Worm (Caenorhabditis elegans) whole organism, early embryonic: Measurements from ENCODE around the gene twk-20.

ENCODE experiments used
- B0310.2 ChIP-seq: sonication (generic microtip); optimal IDR thresholded peaks from 2 replicates; lab custom pipeline; 2016; ENCODE audit warnings: mild to moderate bottlenecking, missing genetic modification characterization, missing compliant biosample characterization
- F13C5.2 ChIP-seq: sonication (generic microtip); optimal IDR thresholded peaks from 2 replicates; lab custom pipeline; 2017; ENCODE audit warnings: mild to moderate bottlenecking, missing genetic modification characterization, inconsistent platforms, missing compliant biosample characterization
- aly-1 ChIP-seq: sonication (generic microtip); optimal IDR thresholded peaks from 2 replicates; lab custom pipeline; 2016; ENCODE audit warnings: missing genetic modification characterization, missing compliant biosample characterization
- ama-1 ChIP-seq: fragments of 150-350 bp; optimal IDR thresholded peaks from 2 replicates; lab custom pipeline; 2014
- ceh-13 ChIP-seq: fragments of 200-800 bp; sonication (Bioruptor generic); optimal IDR thresholded peaks from 2 replicates; lab custom pipeline; 2018; ENCODE audit warnings: mild to moderate bottlenecking, missing genetic modification characterization, missing compliant biosample characterization
- ceh-36 ChIP-seq: sonication (generic microtip); optimal IDR thresholded peaks from 2 replicates; lab custom pipeline; 2016; ENCODE audit warnings: missing genetic modification characterization, inconsistent platforms, missing compliant biosample characterization
- ets-7 ChIP-seq: sonication (generic microtip); optimal IDR thresholded peaks from 2 replicates; lab custom pipeline; 2016; ENCODE audit warnings: missing genotype, missing genetic modification characterization, missing compliant biosample characterization
- flt-1 ChIP-seq: fragments of 200-800 bp; sonication (Bioruptor generic); IDR thresholded peaks from 2 replicates; pipeline ENCODE4 v1.3.6; 2022; ENCODE audit warnings: missing genetic modification characterization, missing compliant biosample characterization
- hmbx-1 ChIP-seq: sonication (generic microtip); optimal IDR thresholded peaks from 2 replicates; lab custom pipeline; 2016; ENCODE audit warnings: mild to moderate bottlenecking, missing genetic modification characterization, missing compliant biosample characterization
- hmg-4 ChIP-seq: fragments of 200-800 bp; sonication (Bioruptor generic); optimal IDR thresholded peaks from 2 replicates; lab custom pipeline; 2018; ENCODE audit warnings: mild to moderate bottlenecking, missing genetic modification characterization, missing compliant biosample characterization
- hnd-1 ChIP-seq: sonication (generic microtip); optimal IDR thresholded peaks from 2 replicates; lab custom pipeline; 2016; ENCODE audit warnings: missing genetic modification characterization, missing compliant biosample characterization
- pes-1 ChIP-seq: fragments of 200-800 bp; sonication (Bioruptor generic); IDR thresholded peaks from 2 replicates; pipeline ENCODE4 v1.3.6; 2022; ENCODE audit warnings: missing genetic modification reagents, missing genetic modification characterization, missing compliant biosample characterization
- scrt-1 ChIP-seq: fragments of 200-800 bp; sonication (Bioruptor generic); IDR thresholded peaks from 2 replicates; pipeline ENCODE4 v1.3.6; 2022; ENCODE audit warnings: missing genetic modification characterization, missing compliant biosample characterization
- tbx-11 ChIP-seq: fragments of 200-800 bp; sonication (Bioruptor generic); IDR thresholded peaks from 2 replicates; pipeline ENCODE4 v1.3.6; 2022; ENCODE audit warnings: missing genetic modification characterization, missing compliant biosample characterization
- tbx-37 ChIP-seq: fragments of 200-800 bp; sonication (Bioruptor generic); conservative IDR thresholded peaks from 2 replicates; pipeline ENCODE4 v1.3.6; 2022; ENCODE audit warnings: missing genetic modification reagents, missing genetic modification characterization, missing compliant biosample characterization
- tra-4 ChIP-seq: sonication (generic microtip); optimal IDR thresholded peaks from 2 replicates; lab custom pipeline; 2017; ENCODE audit warnings: missing genetic modification characterization, missing compliant biosample characterization

twk-20 gene

DNA sequence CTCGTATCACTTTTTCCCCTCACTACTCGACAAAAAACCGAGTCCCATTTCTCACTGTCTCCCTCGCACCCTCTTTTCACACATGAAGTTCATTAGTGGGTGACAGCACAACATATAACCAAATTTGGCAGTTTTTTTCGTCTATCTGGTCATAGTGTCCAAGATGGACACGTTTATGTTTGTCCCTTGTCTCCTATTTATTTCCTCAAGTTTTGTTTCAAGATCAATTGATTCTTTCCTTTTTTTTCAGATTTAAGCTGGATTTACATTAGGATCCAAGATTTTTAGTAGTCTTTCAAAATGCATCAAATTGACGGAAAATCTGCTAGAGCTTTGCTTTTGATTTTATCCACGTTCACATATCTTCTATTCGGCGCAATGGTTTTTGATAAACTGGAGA is at the start of gene twk-20:
Gene twk-20 (plus strand): TSS at position 301 of the 400 bp plus-strand sequence.
- TF ChIP-seq pes-1 (GFP tag; lab: Robert Waterston, UW) (no peak), hmbx-1 (no peak), hnd-1 (no peak), B0310.2 (tag; lab: Kevin White, UChicago) (no peak), flt-1 (GFP tag; lab: Robert Waterston, UW) (no peak), tbx-11 (GFP tag; lab: Robert Waterston, UW) (no peak), ama-1 (lab: Kevin White, UChicago) (no peak), hmg-4 (GFP tag; lab: Kevin White, UChicago) (no peak), F13C5.2 (tag; lab: Kevin White, UChicago) (no peak), ets-7 (no peak)

DNA sequence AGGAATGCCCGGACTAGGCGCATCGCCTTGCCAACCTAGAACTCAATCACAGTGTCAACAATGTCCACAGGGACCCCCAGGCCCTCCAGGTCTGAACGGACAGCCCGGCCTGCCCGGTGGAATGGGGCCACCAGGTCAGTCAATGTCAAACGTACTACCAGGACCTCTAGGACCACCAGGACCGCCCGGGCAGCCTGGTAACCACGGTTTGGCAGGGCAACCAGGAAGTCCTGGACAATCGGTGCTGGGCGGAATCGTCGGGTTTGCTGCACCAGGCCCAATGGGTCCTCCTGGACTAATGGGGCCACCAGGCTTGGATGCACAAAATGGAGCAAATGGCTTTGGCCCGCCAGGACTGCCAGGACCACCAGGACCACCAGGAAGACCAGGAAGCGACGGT is 49.0 kb upstream of the twk-20 start:
- TF ChIP-seq F13C5.2 (tag; lab: Kevin White, UChicago) (no peak), tbx-37 (GFP tag; lab: Robert Waterston, UW) (no peak), aly-1 (peak; percentile 5)

DNA sequence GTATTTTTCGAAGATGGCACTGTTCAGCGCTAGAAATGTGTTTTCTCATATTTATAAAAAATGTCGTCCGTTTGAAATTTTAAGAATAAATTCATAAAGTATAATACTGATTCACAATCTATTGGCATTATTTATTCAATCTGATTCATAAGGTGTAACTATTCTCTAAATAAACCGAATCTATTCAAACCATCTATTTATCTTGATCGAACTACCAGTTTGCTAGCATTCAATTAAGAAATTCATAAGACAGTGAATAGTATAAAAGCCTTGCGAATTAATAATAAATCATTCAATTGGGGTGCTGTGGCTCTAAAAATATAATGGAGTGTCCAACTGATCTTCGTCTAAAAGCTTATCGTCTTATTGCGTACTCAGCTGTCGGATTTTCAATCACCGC is 48.5 kb upstream of the twk-20 start, which contains the start of gene col-44:
Gene col-44 (plus strand): TSS at position 301 of the 400 bp plus-strand sequence.
- no peak for TF ChIP-seq ceh-36 (tag; lab: Kevin White, UChicago)
- TF ChIP-seq tra-4 (tag; lab: Kevin White, UChicago), result no peak

ce11 chrX:13591953-13592352 is 47.7 kb upstream of the twk-20 start:
- TF ChIP-seq ets-7, result no peak
- 0 out of 2 replicates have a peak, but pooled peaks have one; percentile 7 for TF ChIP-seq scrt-1
- TF ChIP-seq aly-1, result peak; percentile 49

DNA sequence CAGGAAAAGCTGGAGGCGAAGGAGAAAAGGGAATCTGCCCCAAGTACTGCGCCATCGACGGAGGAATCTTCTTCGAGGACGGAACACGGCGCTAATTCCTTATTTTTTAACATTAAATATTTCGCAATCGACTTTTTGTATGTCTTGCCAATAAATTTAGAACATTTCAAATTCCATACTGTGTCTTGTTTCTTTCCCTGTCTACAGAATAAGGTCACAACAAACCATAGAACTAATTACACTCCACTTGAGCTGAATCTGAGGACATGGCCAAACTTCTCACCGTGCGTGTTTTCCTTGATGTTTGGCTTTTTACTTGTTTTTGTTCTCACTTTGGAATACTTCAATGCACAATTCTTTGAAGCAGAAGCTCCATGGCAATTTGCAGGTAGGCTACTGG is 47.3 kb upstream of the twk-20 start, which contains the start of gene F54B11.4:
Gene F54B11.4 (plus strand): TSS at position 301 of the 400 bp plus-strand sequence.
- TF ChIP-seq B0310.2 (tag; lab: Kevin White, UChicago) (no peak), hmg-4 (GFP tag; lab: Kevin White, UChicago) (no peak), tbx-11 (GFP tag; lab: Robert Waterston, UW) (no peak), tbx-37 (GFP tag; lab: Robert Waterston, UW) (no peak), ets-7 (no peak), scrt-1 (no peak), ceh-13 (GFP tag; lab: Kevin White, UChicago) (no peak), tra-4 (tag; lab: Kevin White, UChicago) (no peak), flt-1 (GFP tag; lab: Robert Waterston, UW) (no peak), hnd-1 (no peak), ceh-36 (tag; lab: Kevin White, UChicago) (no peak), aly-1 (no peak), F13C5.2 (tag; lab: Kevin White, UChicago) (no peak), hmbx-1 (no peak), ama-1 (lab: Kevin White, UChicago) (no peak)

DNA sequence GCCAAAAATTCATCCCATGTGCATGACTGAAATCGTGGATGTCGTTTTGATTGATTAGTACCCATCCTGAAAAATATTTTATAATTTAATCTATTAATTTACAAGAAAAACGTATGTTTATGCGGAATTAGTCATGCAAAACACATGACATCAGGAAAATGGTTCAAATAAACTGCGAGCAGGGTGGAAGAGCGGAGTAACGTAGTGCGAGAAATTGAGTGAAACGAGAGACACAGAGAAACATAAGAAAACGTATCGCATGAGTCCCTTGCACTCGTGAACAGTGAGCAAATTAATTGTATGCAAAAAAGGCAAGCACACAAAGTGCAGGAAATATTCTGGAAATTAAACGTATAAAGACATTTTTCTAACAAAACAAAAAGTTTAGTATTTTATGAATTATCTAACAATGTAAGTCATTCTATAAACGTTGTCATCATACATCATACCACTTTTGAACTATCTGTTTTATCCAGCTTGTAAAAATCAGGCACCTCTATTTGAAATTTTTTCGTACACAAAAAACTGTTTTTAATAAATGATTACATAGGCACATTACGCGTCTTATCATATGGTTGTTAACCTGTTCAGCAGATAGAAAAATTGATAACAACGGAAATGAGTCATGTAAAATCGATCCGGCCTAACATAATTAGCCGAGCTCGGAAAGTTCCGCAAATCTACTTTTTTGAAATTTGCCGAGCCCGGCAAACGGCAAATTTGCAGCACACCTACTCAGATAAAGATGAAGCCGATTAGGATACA is 43.5 kb upstream of the twk-20 start, which contains the start of gene F54B11.5:
Gene F54B11.5 (minus strand): TSS at position 66 of the 765 bp plus-strand sequence.
- no peak for TF ChIP-seq hmbx-1
- peak; percentile 36 for TF ChIP-seq F13C5.2 (tag; lab: Kevin White, UChicago)

DNA sequence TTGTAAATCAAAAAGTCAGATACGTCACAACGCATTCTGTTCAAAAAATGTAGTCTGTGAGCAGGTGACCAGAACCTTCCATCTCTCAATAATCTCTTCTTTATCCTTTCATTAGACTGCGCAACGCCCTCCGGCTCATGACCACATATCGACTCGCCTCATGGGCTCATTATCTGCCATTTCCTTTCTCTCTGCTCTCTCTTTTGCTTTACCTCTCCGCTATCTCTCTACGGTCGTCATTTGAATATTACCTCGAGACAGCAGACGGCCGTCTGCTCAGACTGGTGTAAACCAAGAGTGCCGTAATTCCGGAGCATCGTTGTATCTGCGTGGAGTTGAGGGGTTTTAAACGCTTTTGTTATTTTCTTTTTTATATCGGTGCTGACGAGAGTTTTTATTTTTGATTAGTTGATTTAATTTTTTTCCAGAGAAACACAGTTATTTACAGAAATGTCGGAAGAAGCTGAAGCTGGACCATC is 41.6 kb upstream of the twk-20 start, which contains the start of gene bra-1:
Gene bra-1 (plus strand): TSS at position 429 of the 479 bp plus-strand sequence.
- 0 out of 2 replicates have a peak, but pooled peaks have one; percentile 28 for TF ChIP-seq tbx-37 (GFP tag; lab: Robert Waterston, UW)
- TF ChIP-seq ama-1 (lab: Kevin White, UChicago), result no peak
- no peak for TF ChIP-seq aly-1
- peak; percentile 77 for TF ChIP-seq F13C5.2 (tag; lab: Kevin White, UChicago)
- TF ChIP-seq B0310.2 (tag; lab: Kevin White, UChicago), result no peak
- TF ChIP-seq tra-4 (tag; lab: Kevin White, UChicago), result no peak
- TF ChIP-seq pes-1 (GFP tag; lab: Robert Waterston, UW), result no peak
- TF ChIP-seq hmg-4 (GFP tag; lab: Kevin White, UChicago), result peak; percentile 36
- TF ChIP-seq ceh-36 (tag; lab: Kevin White, UChicago), result peak; percentile 43
- no peak for TF ChIP-seq ceh-13 (GFP tag; lab: Kevin White, UChicago)

DNA sequence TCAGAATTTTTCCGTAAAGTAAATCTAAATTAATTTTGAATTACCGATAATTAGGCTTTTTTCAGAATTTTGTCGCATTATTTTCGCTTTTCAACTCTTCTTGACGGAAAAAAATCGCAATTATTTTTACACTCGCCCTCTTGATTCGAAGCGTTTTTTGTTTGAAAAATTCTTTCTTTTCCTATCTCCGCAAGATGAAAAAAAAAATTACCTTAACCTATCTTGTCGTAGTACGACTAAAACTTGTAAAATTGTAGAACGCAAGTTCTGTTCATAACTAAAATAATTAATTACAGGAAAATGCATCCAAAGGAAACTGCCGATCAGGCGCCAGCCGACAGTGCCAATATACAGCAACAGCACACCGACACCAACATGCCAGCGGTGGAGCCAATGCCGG is 39.5 kb upstream of the twk-20 start, which contains the start of gene F54B11.7:
Gene F54B11.7 (plus strand): TSS at position 301 of the 400 bp plus-strand sequence.
- no peak for TF ChIP-seq flt-1 (GFP tag; lab: Robert Waterston, UW)
- TF ChIP-seq pes-1 (GFP tag; lab: Robert Waterston, UW), result no peak
- TF ChIP-seq scrt-1, result no peak
- no peak for TF ChIP-seq aly-1

ce11 chrX:13603826-13604225 is 35.9 kb upstream of the twk-20 start, which contains the start of gene F54B11.8:
Gene F54B11.8, minus strand, starts transcription at chrX:13603926.
- no peak for TF ChIP-seq ceh-13 (GFP tag; lab: Kevin White, UChicago)
- no peak for TF ChIP-seq hnd-1
